Fruit fly (Drosophila melanogaster) whole organism, embryonic: ENCODE results near the gene CG7386.

Source experiments
- CG10274 ChIP-seq: fragments of 200-800 bp; sonication (Bioruptor generic); optimal IDR thresholded peaks from 3 replicates; lab custom pipeline; 2017; ENCODE audit warnings: missing biosample characterization, mild to moderate bottlenecking, missing genetic modification characterization
- CG10543 ChIP-seq: fragments of 200-800 bp; sonication (Bioruptor generic); optimal IDR thresholded peaks from 3 replicates; lab custom pipeline; 2017; ENCODE audit warnings: missing biosample characterization, mild to moderate bottlenecking, missing genetic modification characterization, moderate library complexity
- CG17186 ChIP-seq: fragments of 200-800 bp; sonication (Bioruptor generic); optimal IDR thresholded peaks from 3 replicates; lab custom pipeline; 2017; ENCODE audit warnings: missing biosample characterization, missing genetic modification reagents, missing genetic modification characterization
- CG17829 ChIP-seq: fragments of 200-800 bp; optimal IDR thresholded peaks from 2 replicates; lab custom pipeline; 2019; ENCODE audit warnings: missing biosample characterization, mild to moderate bottlenecking, missing genetic modification characterization, moderate library complexity
- CG18262 ChIP-seq: fragments of 200-800 bp; optimal IDR thresholded peaks from 3 replicates; lab custom pipeline; 2019; ENCODE audit warnings: missing biosample characterization, mild to moderate bottlenecking, missing genetic modification characterization, moderate library complexity
- CG30403 ChIP-seq: fragments of 200-800 bp; sonication (Bioruptor generic); optimal IDR thresholded peaks from 3 replicates; lab custom pipeline; 2016; ENCODE audit warnings: missing biosample characterization, missing genetic modification characterization
- CG32767 ChIP-seq: fragments of 200-800 bp; sonication (Bioruptor generic); IDR thresholded peaks from 2 replicates; pipeline ENCODE4 v1.3.6; 2022; ENCODE audit warnings: missing biosample characterization, missing genetic modification characterization
- CG6254 ChIP-seq: fragments of 200-800 bp; sonication (Bioruptor generic); optimal IDR thresholded peaks from 3 replicates; lab custom pipeline; 2017; ENCODE audit warnings: mild to moderate bottlenecking, missing biosample characterization, missing genetic modification reagents, missing genetic modification characterization
- CG6791 ChIP-seq: fragments of 200-800 bp; sonication (Bioruptor generic); IDR thresholded peaks from 3 replicates; pipeline ENCODE4 v1.3.6; 2022; ENCODE audit warnings: missing biosample characterization, missing genetic modification characterization; ENCODE audit not compliant: partially characterized antibody
- CG7271 ChIP-seq: fragments of 200-800 bp; sonication (Bioruptor generic); optimal IDR thresholded peaks from 2 replicates; lab custom pipeline; 2018; ENCODE audit warnings: missing biosample characterization, mild to moderate bottlenecking, missing genetic modification characterization, moderate library complexity
- CG7372 ChIP-seq: fragments of 200-800 bp; sonication (Bioruptor generic); IDR thresholded peaks from 2 replicates; pipeline ENCODE4 v1.3.6; 2022; ENCODE audit warnings: missing biosample characterization, missing genetic modification characterization
- CG7963 ChIP-seq: fragments of 200-800 bp; sonication (Bioruptor generic); IDR thresholded peaks from 3 replicates; pipeline ENCODE4 v1.3.6; 2022; ENCODE audit warnings: missing biosample characterization, missing genetic modification characterization; ENCODE audit not compliant: partially characterized antibody
- CG8478 ChIP-seq: fragments of >200 bp; optimal IDR thresholded peaks from 2 replicates; lab custom pipeline; 2018
- Camta ChIP-seq: fragments of 200-800 bp; sonication (Bioruptor generic); optimal IDR thresholded peaks from 2 replicates; lab custom pipeline; 2016; ENCODE audit warnings: missing biosample characterization, missing genetic modification characterization
- Chrac-16 ChIP-seq: fragments of 200-800 bp; sonication (Bioruptor generic); optimal IDR thresholded peaks from 3 replicates; lab custom pipeline; 2016; ENCODE audit warnings: missing biosample characterization, missing genetic modification characterization
- Dad ChIP-seq: fragments of 200-800 bp; sonication (Bioruptor generic); optimal IDR thresholded peaks from 3 replicates; lab custom pipeline; 2016; ENCODE audit warnings: missing biosample characterization, missing genetic modification characterization
- Dip2 ChIP-seq: fragments of 200-800 bp; sonication (Bioruptor generic); IDR thresholded peaks from 2 replicates; pipeline ENCODE4 v1.3.6; 2022; ENCODE audit warnings: missing biosample characterization, missing genetic modification characterization
- Eip74EF ChIP-seq, 2 experiments: fragments of 200-800 bp in 1 of 2; fragments of >200 bp in 1 of 2; sonication (Bioruptor generic) in 1 of 2; optimal IDR thresholded peaks; 2 replicates each; lab custom pipeline; 2017 to 2019; ENCODE audit warnings: missing biosample characterization in 2 of 2, missing genetic modification characterization in 2 of 2, mild to moderate bottlenecking in 1 of 2, moderate library complexity in 1 of 2
- Ets65A ChIP-seq: fragments of 200-800 bp; sonication (Bioruptor generic); peaks from one replicate; lab custom pipeline; 2016; ENCODE audit warnings: missing biosample characterization, missing genetic modification characterization
- Hey ChIP-seq: fragments of 200-800 bp; sonication (Bioruptor generic); optimal IDR thresholded peaks from 3 replicates; lab custom pipeline; 2018; ENCODE audit warnings: missing biosample characterization, mild to moderate bottlenecking, missing genetic modification characterization
- HmgD ChIP-seq: fragments of 200-800 bp; sonication (Bioruptor generic); optimal IDR thresholded peaks from 3 replicates; lab custom pipeline; 2016; ENCODE audit warnings: missing biosample characterization, missing genetic modification characterization
- Hsf ChIP-seq: fragments of 200-800 bp; sonication (Bioruptor generic); optimal IDR thresholded peaks from 3 replicates; lab custom pipeline; 2016; ENCODE audit warnings: missing biosample characterization, missing genetic modification characterization
- Kr ChIP-seq: fragments of 200-800 bp; sonication (Bioruptor generic); optimal IDR thresholded peaks from 2 replicates; lab custom pipeline; 2017; ENCODE audit warnings: missing biosample characterization, mild to moderate bottlenecking, missing genetic modification characterization
- MBD-R2 ChIP-seq: fragments of 200-800 bp; sonication (Bioruptor generic); IDR thresholded peaks from 2 replicates; pipeline ENCODE4 v1.3.6; 2022; ENCODE audit warnings: missing biosample characterization, missing genetic modification characterization
- MTF-1 ChIP-seq: fragments of 200-800 bp; sonication (Bioruptor generic); optimal IDR thresholded peaks from 2 replicates; lab custom pipeline; 2018; ENCODE audit warnings: missing biosample characterization, mild to moderate bottlenecking, missing genetic modification characterization, borderline replicate concordance
- Mrtf ChIP-seq: fragments of 200-800 bp; sonication (Bioruptor generic); IDR thresholded peaks from 3 replicates; pipeline ENCODE4 v1.3.6; 2022; ENCODE audit warnings: missing biosample characterization, missing genetic modification characterization
- Nf-YB ChIP-seq: fragments of 200-800 bp; sonication (Bioruptor generic); optimal IDR thresholded peaks from 3 replicates; lab custom pipeline; 2019; ENCODE audit warnings: missing biosample characterization, mild to moderate bottlenecking, missing genetic modification characterization, moderate library complexity
- PHDP ChIP-seq: fragments of 200-800 bp; sonication (Bioruptor generic); optimal IDR thresholded peaks from 3 replicates; lab custom pipeline; 2018; ENCODE audit warnings: missing biosample characterization, mild to moderate bottlenecking, missing genetic modification characterization, moderate library complexity
- Side ChIP-seq: fragments of 200-800 bp; sonication (Bioruptor generic); optimal IDR thresholded peaks from 2 replicates; lab custom pipeline; 2016; ENCODE audit warnings: missing biosample characterization, missing genetic modification characterization
- Ssrp ChIP-seq: fragments of 200-800 bp; sonication (Bioruptor generic); optimal IDR thresholded peaks from 2 replicates; lab custom pipeline; 2018; ENCODE audit warnings: missing biosample characterization, mild to moderate bottlenecking, missing genetic modification characterization, moderate library complexity
- abd-A ChIP-seq: fragments of 200-800 bp; sonication (Bioruptor generic); optimal IDR thresholded peaks from 3 replicates; lab custom pipeline; 2019; ENCODE audit warnings: missing biosample characterization, mild to moderate bottlenecking, missing genetic modification characterization, moderate library complexity
- ap ChIP-seq: fragments of 200-800 bp; sonication (Bioruptor generic); IDR thresholded peaks from 2 replicates; pipeline ENCODE4 v1.3.6; 2022; ENCODE audit warnings: missing biosample characterization, missing genetic modification characterization
- bbx ChIP-seq: fragments of 200-800 bp; sonication (Bioruptor generic); IDR thresholded peaks from 2 replicates; pipeline ENCODE4 v1.3.6; 2022; ENCODE audit warnings: missing biosample characterization, missing genetic modification characterization; ENCODE audit not compliant: partially characterized antibody
- bowl ChIP-seq: fragments of 200-800 bp; sonication (Bioruptor generic); IDR thresholded peaks from 2 replicates; pipeline ENCODE4 v1.3.6; 2022; ENCODE audit warnings: missing biosample characterization, missing genetic modification characterization
- cwo ChIP-seq: fragments of 200-800 bp; sonication (Bioruptor generic); optimal IDR thresholded peaks from 3 replicates; lab custom pipeline; 2017; ENCODE audit warnings: missing biosample characterization, missing genetic modification characterization, mild to moderate bottlenecking, moderate library complexity, missing genetic modification reagents
- dmrt11E ChIP-seq: fragments of 200-800 bp; sonication (Bioruptor generic); optimal IDR thresholded peaks from 3 replicates; lab custom pipeline; 2018; ENCODE audit warnings: missing biosample characterization, mild to moderate bottlenecking, missing genetic modification characterization, moderate library complexity
- emc ChIP-seq: fragments of 200-800 bp; sonication (Bioruptor generic); optimal IDR thresholded peaks from 2 replicates; lab custom pipeline; 2016; ENCODE audit warnings: missing biosample characterization, missing genetic modification characterization
- lov ChIP-seq, 2 experiments: fragments of 200-800 bp in 1 of 2; fragments of >200 bp in 1 of 2; sonication (Bioruptor generic) in 1 of 2; IDR thresholded peaks in 1 of 2; optimal IDR thresholded peaks in 1 of 2; 2 replicates in 1 of 2; 3 replicates in 1 of 2; pipeline versions ENCODE4 v1.3.6 to Lab custom; 2017 to 2022; ENCODE audit warnings: missing biosample characterization in 1 of 2, missing genetic modification characterization in 1 of 2
- nom ChIP-seq: fragments of 200-800 bp; sonication (Bioruptor generic); optimal IDR thresholded peaks from 2 replicates; lab custom pipeline; 2017; ENCODE audit warnings: missing biosample characterization, missing genetic modification characterization, mild to moderate bottlenecking, moderate library complexity, missing genetic modification reagents
- phol ChIP-seq: fragments of 200-800 bp; sonication (Bioruptor generic); optimal IDR thresholded peaks from 3 replicates; lab custom pipeline; 2018; ENCODE audit warnings: missing biosample characterization, mild to moderate bottlenecking, missing genetic modification characterization, moderate library complexity
- pzg ChIP-seq: fragments of 200-800 bp; sonication (Bioruptor generic); optimal IDR thresholded peaks from 3 replicates; lab custom pipeline; 2018; ENCODE audit warnings: missing biosample characterization, mild to moderate bottlenecking, missing genetic modification characterization, moderate library complexity
- ro ChIP-seq: fragments of 200-800 bp; sonication (Bioruptor generic); IDR thresholded peaks from 2 replicates; pipeline ENCODE4 v1.3.6; 2022; ENCODE audit warnings: missing biosample characterization, missing genetic modification characterization
- sisA ChIP-seq: fragments of 200-800 bp; sonication (Bioruptor generic); IDR thresholded peaks from 2 replicates; pipeline ENCODE4 v1.3.6; 2022; ENCODE audit warnings: missing biosample characterization, missing genetic modification characterization
- slp2 ChIP-seq: fragments of 200-800 bp; sonication (Bioruptor generic); optimal IDR thresholded peaks from 2 replicates; lab custom pipeline; 2016; ENCODE audit warnings: missing biosample characterization, missing genetic modification characterization
- sna ChIP-seq: fragments of 200-800 bp; sonication (Bioruptor generic); IDR thresholded peaks from 2 replicates; pipeline ENCODE4 v1.3.6; 2022; ENCODE audit warnings: missing biosample characterization, missing genetic modification characterization; ENCODE audit not compliant: partially characterized antibody
- so ChIP-seq: fragments of 200-800 bp; sonication (Bioruptor generic); IDR thresholded peaks from 3 replicates; pipeline ENCODE4 v1.3.6; 2022; ENCODE audit warnings: missing biosample characterization, missing genetic modification characterization
- tgo ChIP-seq: fragments of 200-800 bp; sonication (Bioruptor generic); IDR thresholded peaks from 3 replicates; pipeline ENCODE4 v1.3.6; 2022; ENCODE audit warnings: missing biosample characterization, missing genetic modification characterization
- trem ChIP-seq: fragments of 200-800 bp; optimal IDR thresholded peaks from 3 replicates; lab custom pipeline; 2019; ENCODE audit warnings: missing biosample characterization, mild to moderate bottlenecking, missing genetic modification characterization, moderate library complexity
- yki ChIP-seq: fragments of >200 bp; optimal IDR thresholded peaks from 3 replicates; lab custom pipeline; 2018

CG7386 gene

DNA sequence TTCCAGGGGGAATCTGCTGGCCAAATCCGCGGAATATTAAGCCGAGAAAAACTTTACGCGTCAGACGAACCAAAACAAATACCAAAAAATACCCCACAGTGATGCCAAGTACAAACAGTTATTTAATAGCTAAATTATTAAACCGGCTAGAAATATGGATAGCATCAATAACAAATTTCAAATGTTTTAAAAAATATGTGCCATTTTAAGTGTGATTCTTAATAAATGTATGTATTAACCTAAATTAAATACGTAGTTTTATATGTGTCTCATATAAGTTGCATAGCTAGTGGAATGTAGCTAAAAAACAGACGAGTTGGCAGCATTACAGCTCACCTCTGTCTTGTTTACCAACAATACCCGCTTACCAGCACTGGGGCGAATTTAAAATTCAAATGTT, 7.8 kb upstream of the CG7386 start, which contains the start of gene CG10274 (continued):
- TF ChIP-seq CG30403 (GFP tag; lab: Kevin White, UChicago) (peak; percentile 90), tgo (GFP tag; lab: Robert Waterston, UW) (peak; percentile 77), CG10274 (GFP tag; lab: Kevin White, UChicago) (peak; percentile 56), emc (GFP tag; lab: Kevin White, UChicago) (peak; percentile 47), ro (GFP tag; lab: Robert Waterston, UW) (peak; percentile 48; the same call in 1 of the 2 replicates), cwo (no peak), so (GFP tag; lab: Robert Waterston, UW) (0 out of 3 replicates have a peak, but pooled peaks have one; percentile 13), trem (tag; lab: Kevin White, UChicago) (peak; percentile 98), CG10543 (GFP tag; lab: Kevin White, UChicago) (peak; percentile 72), Chrac-16 (GFP tag; lab: Kevin White, UChicago) (peak; percentile 85), CG7372 (GFP tag; lab: Robert Waterston, UW) (peak; percentile 66), HmgD (GFP tag; lab: Kevin White, UChicago) (peak; percentile 6), slp2 (GFP tag; lab: Kevin White, UChicago) (peak; percentile 61), bbx (GFP tag; lab: Robert Waterston, UW) (no peak), MBD-R2 (GFP tag; lab: Robert Waterston, UW) (peak; percentile 89), bowl (GFP tag; lab: Robert Waterston, UW) (no peak), CG8478 (lab: Kevin White, UChicago) (no peak), yki (lab: Kevin White, UChicago) (no peak), Eip74EF (GFP tag; optimal IDR thresholded peaks at IDR 0.05; lab: Kevin White, UChicago) (no peak), sna (GFP tag; lab: Robert Waterston, UW) (no peak), Camta (peak; percentile 70), Hsf (GFP tag; lab: Kevin White, UChicago) (peak; percentile 87), CG7271 (tag; lab: Kevin White, UChicago) (peak; percentile 33), Nf-YB (GFP tag; lab: Kevin White, UChicago) (peak; percentile 46), Ssrp (tag; lab: Kevin White, UChicago) (peak; percentile 80), sisA (peak; percentile 73), MTF-1 (GFP tag; lab: Kevin White, UChicago) (no peak), dmrt11E (tag; lab: Kevin White, UChicago) (peak; percentile 77), PHDP (tag; lab: Kevin White, UChicago) (peak; percentile 78), CG18262 (peak; percentile 76), Hey (tag; lab: Kevin White, UChicago) (no peak), CG17186 (GFP tag; lab: Kevin White, UChicago) (peak; percentile 66), nom (no peak), CG7963 (GFP tag; lab: Robert Waterston, UW) (no peak), Ets65A (GFP tag; lab: Kevin White, UChicago) (peak; percentile 98)
- TF ChIP-seq, all 482 proteins: peak for 261

- TF ChIP-seq CG32767 (GFP tag; lab: Robert Waterston, UW) = peak; percentile 84
- peak; percentile 81 for TF ChIP-seq pzg (GFP tag; lab: Kevin White, UChicago)
- TF ChIP-seq ap (GFP tag; lab: Robert Waterston, UW) = peak; percentile 69
- peak; percentile 80 for TF ChIP-seq Dad (GFP tag; lab: Kevin White, UChicago)
- peak; percentile 89 for TF ChIP-seq CG17829 (tag; lab: Kevin White, UChicago)
- peak; percentile 77 for TF ChIP-seq Side (GFP tag; lab: Kevin White, UChicago)
- TF ChIP-seq lov (optimal IDR thresholded peaks at IDR 0.05; lab: Kevin White, UChicago) = no peak
- TF ChIP-seq lov (GFP tag; IDR thresholded peaks at IDR 0.05; lab: Robert Waterston, UW) = peak; percentile 71; the same call in 2 of the 3 replicates
- TF ChIP-seq phol (tag; lab: Kevin White, UChicago) = peak; percentile 81
- TF ChIP-seq CG6791 (GFP tag; lab: Robert Waterston, UW) = peak; percentile 59; the same call in 2 of the 3 replicates
- TF ChIP-seq abd-A (tag; lab: Kevin White, UChicago) = no peak
- TF ChIP-seq Dip2 = no peak
- peak; percentile 89 for TF ChIP-seq Mrtf (GFP tag; lab: Robert Waterston, UW)
- no peak for TF ChIP-seq Kr (GFP tag; lab: Kevin White, UChicago)
- TF ChIP-seq CG6254 (GFP tag; lab: Kevin White, UChicago) = peak; percentile 77
- TF ChIP-seq Hsf (GFP tag; lab: Kevin White, UChicago) = peak; percentile 86
- peak; percentile 98 for TF ChIP-seq MBD-R2 (GFP tag; lab: Robert Waterston, UW)
Observed at dm6 chr3L:6184884-6185438, 4.6 kb upstream of the CG7386 start, which contains the start of the genes D19B and CG43293. D19B (minus strand) TSS chr3L:6184920. CG43293 (plus strand) TSS chr3L:6185189.
